Worm (Caenorhabditis elegans) whole organism, L2 larva: ENCODE measurements around the gene F10C1.1.
"Not testable (repeated sequence)": the region's sequence is repeated elsewhere in the genome, so short reads cannot be mapped to it uniquely, and the experiment has no call there.

Experiments
- C34F6.9 ChIP-seq: fragments of 150-350 bp; optimal IDR thresholded peaks from 2 replicates; lab custom pipeline; 2014; ENCODE audit warnings: missing biosample characterization, missing genetic modification characterization
- F13H6.1 ChIP-seq: sonication (generic microtip); optimal IDR thresholded peaks from 2 replicates; lab custom pipeline; 2016; ENCODE audit warnings: missing genetic modification characterization, missing compliant biosample characterization
- R02D3.7 ChIP-seq: fragments of 150-350 bp; optimal IDR thresholded peaks from 2 replicates; lab custom pipeline; 2014; ENCODE audit warnings: missing biosample characterization, missing genetic modification characterization
- Y55F3AM.14 ChIP-seq: fragments of 200-800 bp; sonication (Bioruptor generic); optimal IDR thresholded peaks from 2 replicates; lab custom pipeline; 2018; ENCODE audit warnings: mild to moderate bottlenecking, missing genetic modification characterization, missing compliant biosample characterization
- ZK546.5 ChIP-seq: sonication (generic microtip); optimal IDR thresholded peaks from 2 replicates; lab custom pipeline; 2017; ENCODE audit warnings: missing biosample characterization, missing genetic modification characterization
- alr-1 ChIP-seq: fragments of 150-350 bp; optimal IDR thresholded peaks from 2 replicates; lab custom pipeline; 2014; ENCODE audit warnings: missing biosample characterization, missing genetic modification characterization
- ama-1 ChIP-seq: fragments of 150-350 bp; optimal IDR thresholded peaks from 2 replicates; lab custom pipeline; 2018; ENCODE audit warnings: inconsistent platforms
- ceh-16 ChIP-seq: fragments of 150-350 bp; optimal IDR thresholded peaks from 2 replicates; lab custom pipeline; 2014; ENCODE audit warnings: missing biosample characterization, missing genetic modification characterization
- ceh-82 ChIP-seq: fragments of 150-350 bp; optimal IDR thresholded peaks from 2 replicates; lab custom pipeline; 2014; ENCODE audit warnings: missing biosample characterization, missing genetic modification characterization
- crh-2 ChIP-seq: sonication (generic microtip); optimal IDR thresholded peaks from 2 replicates; lab custom pipeline; 2017; ENCODE audit warnings: missing biosample characterization, missing genetic modification characterization
- dmd-4 ChIP-seq: sonication (generic microtip); optimal IDR thresholded peaks from 2 replicates; lab custom pipeline; 2017; ENCODE audit warnings: missing biosample characterization, missing genetic modification characterization
- egl-27 ChIP-seq: sonication (generic microtip); optimal IDR thresholded peaks from 3 replicates; lab custom pipeline; 2017; ENCODE audit warnings: missing biosample characterization, missing genetic modification reagents, missing genetic modification characterization
- elt-3 ChIP-seq: sonication (generic microtip); optimal IDR thresholded peaks from 2 replicates; lab custom pipeline; 2017; ENCODE audit warnings: missing biosample characterization, missing genetic modification characterization
- fos-1 ChIP-seq: fragments of 150-350 bp; optimal IDR thresholded peaks from 2 replicates; lab custom pipeline; 2014; ENCODE audit warnings: missing biosample characterization, missing genetic modification characterization
- gmeb-1 ChIP-seq: fragments of 150-350 bp; optimal IDR thresholded peaks from 2 replicates; lab custom pipeline; 2014; ENCODE audit warnings: missing biosample characterization, missing genetic modification characterization
- lin-13 ChIP-seq: fragments of 150-350 bp; optimal IDR thresholded peaks from 2 replicates; lab custom pipeline; 2014; ENCODE audit warnings: missing biosample characterization, missing genetic modification reagents, missing genetic modification characterization
- lin-39 ChIP-seq: fragments of 150-350 bp; optimal IDR thresholded peaks from 2 replicates; lab custom pipeline; 2014; ENCODE audit warnings: missing biosample characterization, missing genetic modification reagents, missing genetic modification characterization
- lsy-2 ChIP-seq, 2 experiments: fragments of 150-350 bp in 1 of 2; sonication (generic microtip) in 1 of 2; optimal IDR thresholded peaks; 2 replicates each; lab custom pipeline; 2014 to 2017; ENCODE audit warnings: missing biosample characterization in 2 of 2, missing genetic modification characterization in 2 of 2
- mab-5 ChIP-seq: fragments of 150-350 bp; optimal IDR thresholded peaks from 2 replicates; lab custom pipeline; 2014; ENCODE audit warnings: missing biosample characterization, missing genetic modification characterization
- mbf-1 ChIP-seq: sonication (generic microtip); optimal IDR thresholded peaks from 2 replicates; lab custom pipeline; 2017; ENCODE audit warnings: missing biosample characterization, missing genetic modification characterization
- mdl-1 ChIP-seq, 2 experiments: fragments of 150-350 bp in 1 of 2; sonication (generic microtip) in 1 of 2; optimal IDR thresholded peaks; 2 replicates each; lab custom pipeline; 2017; ENCODE audit warnings: missing biosample characterization in 2 of 2, missing genetic modification characterization in 2 of 2
- nhr-11 ChIP-seq: fragments of 150-350 bp; optimal IDR thresholded peaks from 2 replicates; lab custom pipeline; 2014; ENCODE audit warnings: missing biosample characterization, missing genetic modification characterization
- nhr-12 ChIP-seq: fragments of 150-350 bp; optimal IDR thresholded peaks from 2 replicates; lab custom pipeline; 2014; ENCODE audit warnings: missing biosample characterization, missing genetic modification characterization
- nhr-129 ChIP-seq: fragments of 150-350 bp; optimal IDR thresholded peaks from 2 replicates; lab custom pipeline; 2014; ENCODE audit warnings: missing biosample characterization, missing genetic modification characterization
- nhr-21 ChIP-seq: fragments of 150-350 bp; optimal IDR thresholded peaks from 2 replicates; lab custom pipeline; 2014; ENCODE audit warnings: missing biosample characterization, missing genetic modification characterization
- nhr-23 ChIP-seq: fragments of 150-350 bp; optimal IDR thresholded peaks from 2 replicates; lab custom pipeline; 2014; ENCODE audit warnings: missing biosample characterization, missing genetic modification reagents, missing genetic modification characterization
- nhr-237 ChIP-seq: fragments of 150-350 bp; optimal IDR thresholded peaks from 2 replicates; lab custom pipeline; 2014; ENCODE audit warnings: missing biosample characterization, missing genetic modification characterization
- nhr-25 ChIP-seq: fragments of 150-350 bp; sonication (generic microtip); optimal IDR thresholded peaks from 3 replicates; lab custom pipeline; 2014; ENCODE audit warnings: missing biosample characterization, missing genetic modification characterization
- nhr-6 ChIP-seq: fragments of 150-350 bp; optimal IDR thresholded peaks from 2 replicates; lab custom pipeline; 2014; ENCODE audit warnings: missing biosample characterization, missing genetic modification characterization
- nhr-77 ChIP-seq: fragments of 150-350 bp; optimal IDR thresholded peaks from 2 replicates; lab custom pipeline; 2014; ENCODE audit warnings: missing biosample characterization, missing genetic modification characterization
- peb-1 ChIP-seq: fragments of 150-350 bp; optimal IDR thresholded peaks from 2 replicates; lab custom pipeline; 2014; ENCODE audit warnings: missing biosample characterization, missing genetic modification characterization
- sem-4 ChIP-seq: fragments of 150-350 bp; optimal IDR thresholded peaks from 2 replicates; lab custom pipeline; 2014; ENCODE audit warnings: missing biosample characterization, missing genetic modification reagents, missing genetic modification characterization
- snpc-4 ChIP-seq: fragments of 150-350 bp; optimal IDR thresholded peaks from 2 replicates; lab custom pipeline; 2014; ENCODE audit warnings: missing biosample characterization, missing genetic modification characterization
- unc-62 ChIP-seq: fragments of 150-350 bp; optimal IDR thresholded peaks from 2 replicates; lab custom pipeline; 2014; ENCODE audit warnings: missing biosample characterization, missing genetic modification reagents, missing genetic modification characterization
- ztf-1 ChIP-seq: fragments of 200-800 bp; sonication (Bioruptor generic); conservative IDR thresholded peaks from 2 replicates; pipeline ENCODE4 v1.3.6; 2022; ENCODE audit warnings: missing genetic modification characterization, missing compliant biosample characterization
- ztf-11 ChIP-seq: sonication (generic microtip); optimal IDR thresholded peaks from 2 replicates; lab custom pipeline; 2017; ENCODE audit warnings: missing biosample characterization, missing genetic modification characterization

F10C1.1 gene

DNA sequence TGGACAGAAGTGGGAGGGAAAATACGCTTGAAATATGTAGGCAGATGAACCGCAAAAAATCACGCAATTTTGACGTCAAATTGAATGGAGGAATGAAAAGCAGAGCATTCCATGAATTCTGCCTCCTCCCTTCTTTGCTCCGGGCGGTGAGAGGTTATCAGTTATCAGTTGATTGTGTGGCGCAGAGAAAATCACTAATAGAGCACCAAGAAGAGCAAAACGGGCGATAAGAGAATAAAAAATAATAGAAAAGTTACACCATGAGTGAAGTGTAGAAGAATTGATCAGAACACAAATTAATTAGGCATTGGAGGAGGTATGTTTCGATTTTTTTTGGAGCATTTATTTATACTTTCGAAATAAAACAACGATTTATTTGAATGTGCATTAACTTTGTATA is 32.5 kb downstream of the F10C1.1 start:
- TF ChIP-seq snpc-4 (tag; lab: Kevin White, UChicago) (no peak), fos-1 (tag; lab: Kevin White, UChicago) (peak; percentile 80), sem-4 (tag; lab: Kevin White, UChicago) (no peak), crh-2 (tag; lab: Kevin White, UChicago) (peak; percentile 17), egl-27 (tag; lab: Kevin White, UChicago) (no peak), gmeb-1 (tag; lab: Kevin White, UChicago) (peak; percentile 10), ztf-11 (tag; lab: Kevin White, UChicago) (no peak), nhr-12 (tag; lab: Kevin White, UChicago) (no peak), lsy-2 (tag; optimal IDR thresholded peaks at IDR 0.05; lab: Kevin White, UChicago) (no peak), nhr-21 (tag; lab: Kevin White, UChicago) (no peak), nhr-237 (tag; lab: Kevin White, UChicago) (no peak), mab-5 (tag; lab: Kevin White, UChicago) (no peak), lin-13 (GFP tag; lab: Kevin White, UChicago) (no peak)

DNA sequence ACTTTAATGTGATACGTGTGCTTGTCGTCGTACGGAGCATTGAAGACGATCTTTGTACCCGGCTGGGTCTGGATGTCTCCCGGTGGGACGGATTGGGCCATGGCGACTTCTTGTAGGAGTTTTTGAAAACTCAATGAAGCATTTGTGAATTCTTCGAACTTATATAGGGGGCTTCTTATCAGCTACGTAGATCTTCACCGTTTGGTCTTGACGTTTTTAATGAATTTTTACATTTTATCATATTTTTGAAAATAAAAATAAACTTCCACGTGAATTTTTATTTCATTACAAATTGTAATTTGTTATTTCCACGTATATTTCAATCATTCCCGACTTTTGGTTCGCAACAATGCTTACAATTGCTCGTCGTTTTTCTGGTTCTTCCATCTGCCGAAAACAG is 36.2 kb downstream of the F10C1.1 start, which contains the start of the genes msp-64 and ZK1248.5:
msp-64 (minus strand) TSS at position 101 of the 400 bp plus-strand sequence.
ZK1248.5 (plus strand) TSS at position 285 of the 400 bp plus-strand sequence.
- TF ChIP-seq unc-62 (GFP tag; lab: Kevin White, UChicago): no peak
- TF ChIP-seq R02D3.7: no peak
- TF ChIP-seq peb-1 (tag; lab: Kevin White, UChicago): no peak
- no peak for TF ChIP-seq nhr-25
- TF ChIP-seq nhr-77: no peak
- TF ChIP-seq F13H6.1 (tag; lab: Kevin White, UChicago): no peak
- no peak for TF ChIP-seq ztf-11 (tag; lab: Kevin White, UChicago)
- no peak for TF ChIP-seq nhr-129 (tag; lab: Kevin White, UChicago)
- TF ChIP-seq ceh-16 (tag; lab: Kevin White, UChicago): no peak
- no peak for TF ChIP-seq lsy-2 (tag; optimal IDR thresholded peaks at IDR 0.05; lab: Kevin White, UChicago)
- TF ChIP-seq nhr-6 (tag; lab: Kevin White, UChicago): no peak
- no peak for TF ChIP-seq nhr-11 (tag; lab: Kevin White, UChicago)
- no peak for TF ChIP-seq mbf-1 (tag; lab: Kevin White, UChicago)
- TF ChIP-seq Y55F3AM.14 (GFP tag; lab: Kevin White, UChicago): no peak
- no peak for TF ChIP-seq ama-1 (lab: Kevin White, UChicago)
- TF ChIP-seq ZK546.5 (tag; lab: Kevin White, UChicago): no peak
- no peak for TF ChIP-seq dmd-4 (tag; lab: Kevin White, UChicago)
- no peak for TF ChIP-seq ztf-1 (GFP tag; lab: Robert Waterston, UW)
- TF ChIP-seq egl-27 (tag; lab: Kevin White, UChicago): no peak

DNA sequence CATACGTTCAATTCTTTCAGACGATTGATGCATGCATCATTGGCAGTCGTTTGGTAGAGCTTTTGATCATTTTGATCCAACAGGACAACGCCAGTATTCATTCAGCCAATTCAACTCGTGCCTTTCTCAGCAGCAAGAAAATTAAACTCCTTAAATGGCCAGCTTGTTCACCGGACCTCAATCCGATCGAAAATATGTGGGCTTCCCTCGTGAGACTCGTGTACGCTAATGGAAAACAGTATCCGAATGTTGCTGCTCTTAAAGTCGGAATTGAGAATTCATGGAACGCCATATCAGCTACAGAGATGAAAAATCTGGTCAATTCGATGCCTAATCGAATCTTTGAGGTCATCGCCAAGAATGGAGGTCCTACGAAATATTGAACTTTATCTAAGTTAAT is 41.4 kb downstream of the F10C1.1 start, which contains the start of gene wago-5:
wago-5 (minus strand) TSS at position 101 of the 400 bp plus-strand sequence.
- TF ChIP-seq nhr-25; ztf-1 (GFP tag; lab: Robert Waterston, UW); nhr-23: not testable (repeated sequence)
- TF ChIP-seq, all 48 proteins: peak for 0; not testable (repeated sequence) for 48

DNA sequence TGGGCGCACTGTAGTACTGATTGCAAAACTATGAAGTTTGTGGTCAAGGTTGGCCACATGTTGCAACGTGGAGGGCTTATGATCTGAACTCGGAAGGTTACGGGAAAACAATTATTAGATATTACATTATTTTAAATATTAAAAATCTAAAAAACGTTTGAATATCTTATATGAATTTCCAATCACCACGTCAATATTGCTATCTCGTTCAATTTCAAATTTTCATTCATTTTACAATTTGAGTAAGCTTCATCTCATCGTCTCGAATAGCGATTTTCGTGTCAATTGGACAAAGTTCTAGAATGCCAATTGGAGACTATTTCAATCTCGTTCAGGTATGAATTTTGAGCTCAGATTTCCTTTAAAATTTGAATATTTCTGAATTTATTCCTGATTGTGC is 42.3 kb downstream of the F10C1.1 start, which contains the start of gene ZK1248.20:
ZK1248.20 (plus strand) TSS at position 301 of the 400 bp plus-strand sequence.
- TF ChIP-seq C34F6.9 (tag; lab: Kevin White, UChicago) (no peak), ceh-16 (tag; lab: Kevin White, UChicago) (no peak), fos-1 (tag; lab: Kevin White, UChicago) (no peak), Y55F3AM.14 (GFP tag; lab: Kevin White, UChicago) (no peak), ceh-82 (tag; lab: Kevin White, UChicago) (no peak), elt-3 (tag; lab: Kevin White, UChicago) (no peak)

DNA sequence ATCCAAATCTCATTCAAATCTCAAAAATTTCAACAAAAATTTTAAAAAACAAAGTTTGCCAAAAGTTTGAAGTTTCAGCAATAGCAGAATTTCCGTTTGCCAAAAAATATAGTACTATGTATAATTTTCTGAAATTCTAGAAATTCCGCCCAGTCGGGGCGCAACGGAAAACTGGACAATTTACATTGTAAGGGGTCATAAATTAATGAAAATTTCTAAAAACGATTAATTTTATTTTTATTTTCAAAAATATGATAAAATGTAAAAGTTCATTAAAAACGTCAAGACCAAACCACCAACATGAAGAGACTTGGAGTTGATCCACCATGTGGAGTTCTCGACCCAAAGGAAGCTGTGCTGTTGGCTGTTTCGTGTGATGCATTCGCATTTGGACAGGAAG is 44.3 kb downstream of the F10C1.1 start, which contains the start of gene ZK1248.4:
ZK1248.4 (plus strand) TSS at position 301 of the 400 bp plus-strand sequence.
- TF ChIP-seq ztf-1 (GFP tag; lab: Robert Waterston, UW): no peak
- TF ChIP-seq unc-62 (GFP tag; lab: Kevin White, UChicago): no peak
- TF ChIP-seq nhr-25: no peak
- no peak for TF ChIP-seq alr-1
- no peak for TF ChIP-seq nhr-77
- TF ChIP-seq C34F6.9 (tag; lab: Kevin White, UChicago): no peak
- TF ChIP-seq mdl-1 (tag; optimal IDR thresholded peaks at IDR 0.05; lab: Kevin White, UChicago): no peak
- TF ChIP-seq nhr-23: no peak
- TF ChIP-seq dmd-4 (tag; lab: Kevin White, UChicago): no peak
- no peak for TF ChIP-seq sem-4 (tag; lab: Kevin White, UChicago)
- TF ChIP-seq ZK546.5 (tag; lab: Kevin White, UChicago): no peak
- TF ChIP-seq crh-2 (tag; lab: Kevin White, UChicago): no peak
- TF ChIP-seq lin-39 (tag; lab: Kevin White, UChicago): no peak
